Worm (Caenorhabditis elegans) whole organism, young adult: ENCODE results near the gene daf-22.

Source experiments
- D2030.7 ChIP-seq: fragments of 200-800 bp; sonication (Bioruptor generic); IDR thresholded peaks from 2 replicates; pipeline ENCODE4 v1.3.6; 2022; ENCODE audit warnings: missing genetic modification reagents, missing genetic modification characterization, missing compliant biosample characterization
- F10E7.11 ChIP-seq: sonication (generic microtip); optimal IDR thresholded peaks from 2 replicates; lab custom pipeline; 2017; ENCODE audit warnings: mild to moderate bottlenecking, missing genetic modification characterization, moderate library complexity, missing compliant biosample characterization
- F33H1.4 ChIP-seq: fragments of 200-800 bp; sonication (Bioruptor generic); IDR thresholded peaks from 2 replicates; pipeline ENCODE4 v1.3.6; 2022; ENCODE audit warnings: missing genetic modification reagents, missing genetic modification characterization, missing compliant biosample characterization
- F37B4.10 ChIP-seq: fragments of 200-800 bp; sonication (Bioruptor generic); IDR thresholded peaks from 2 replicates; pipeline ENCODE4 v1.3.6; 2022; ENCODE audit warnings: missing genetic modification characterization, missing compliant biosample characterization
- F52B5.7 ChIP-seq: sonication (generic microtip); optimal IDR thresholded peaks from 2 replicates; lab custom pipeline; 2016; ENCODE audit warnings: mild to moderate bottlenecking, missing genetic modification characterization, missing compliant biosample characterization
- F57C9.4 ChIP-seq: sonication (generic microtip); optimal IDR thresholded peaks from 2 replicates; lab custom pipeline; 2017; ENCODE audit warnings: mild to moderate bottlenecking, missing genetic modification characterization, missing compliant biosample characterization
- T26A5.8 ChIP-seq: sonication (generic microtip); optimal IDR thresholded peaks from 2 replicates; lab custom pipeline; 2016; ENCODE audit warnings: missing genetic modification characterization, missing compliant biosample characterization
- ZK185.1 ChIP-seq: sonication (generic microtip); optimal IDR thresholded peaks from 2 replicates; lab custom pipeline; 2016; ENCODE audit warnings: mild to moderate bottlenecking, missing genetic modification characterization, missing compliant biosample characterization; ENCODE audit not compliant: poor library complexity, severe bottlenecking
- aptf-2 ChIP-seq: fragments of 200-800 bp; sonication (Bioruptor generic); conservative IDR thresholded peaks from 2 replicates; pipeline ENCODE4 v1.3.6; 2022; ENCODE audit warnings: missing genetic modification reagents, missing genetic modification characterization, missing compliant biosample characterization
- aptf-3 ChIP-seq: fragments of 200-800 bp; sonication (Bioruptor generic); IDR thresholded peaks from 2 replicates; pipeline ENCODE4 v1.3.6; 2022; ENCODE audit warnings: missing genetic modification characterization, missing compliant biosample characterization
- athp-1 ChIP-seq: sonication (generic microtip); optimal IDR thresholded peaks from 2 replicates; lab custom pipeline; 2017; ENCODE audit warnings: mild to moderate bottlenecking, missing genetic modification characterization, missing compliant biosample characterization
- bed-1 ChIP-seq: fragments of 200-800 bp; sonication (Bioruptor generic); IDR thresholded peaks from 2 replicates; pipeline ENCODE4 v1.3.6; 2022; ENCODE audit warnings: missing genetic modification reagents, missing genetic modification characterization, missing compliant biosample characterization
- cebp-1 ChIP-seq, 2 experiments: fragments of 200-800 bp in 1 of 2; sonication (Bioruptor generic) in 1 of 2; sonication (generic microtip) in 1 of 2; IDR thresholded peaks in 1 of 2; optimal IDR thresholded peaks in 1 of 2; 2 replicates each; pipeline versions ENCODE4 v1.3.6 to Lab custom; 2017 to 2022; ENCODE audit warnings: missing compliant biosample characterization in 2 of 2, missing genetic modification characterization in 2 of 2, mild to moderate bottlenecking in 1 of 2, missing genetic modification reagents in 1 of 2, moderate library complexity in 1 of 2
- ceh-100 ChIP-seq: fragments of 200-800 bp; sonication (Bioruptor generic); IDR thresholded peaks from 2 replicates; pipeline ENCODE4 v1.3.6; 2022; ENCODE audit warnings: missing genetic modification reagents, missing genetic modification characterization, missing compliant biosample characterization
- ceh-27 ChIP-seq: fragments of 200-800 bp; sonication (Bioruptor generic); optimal IDR thresholded peaks from 2 replicates; lab custom pipeline; 2018; ENCODE audit warnings: mild to moderate bottlenecking, missing genetic modification characterization, moderate library complexity, missing compliant biosample characterization
- chd-7 ChIP-seq: sonication (generic microtip); optimal IDR thresholded peaks from 2 replicates; lab custom pipeline; 2016; ENCODE audit warnings: mild to moderate bottlenecking, missing genetic modification characterization, moderate library complexity, missing compliant biosample characterization
- dpff-1 ChIP-seq: sonication (generic microtip); optimal IDR thresholded peaks from 2 replicates; lab custom pipeline; 2017; ENCODE audit warnings: mild to moderate bottlenecking, missing genetic modification characterization, missing compliant biosample characterization
- egl-44 ChIP-seq: fragments of 200-800 bp; sonication (Bioruptor generic); IDR thresholded peaks from 2 replicates; pipeline ENCODE4 v1.3.6; 2022; ENCODE audit warnings: missing genetic modification reagents, missing genetic modification characterization, missing compliant biosample characterization
- ets-4 ChIP-seq: fragments of 200-800 bp; sonication (Bioruptor generic); optimal IDR thresholded peaks from 2 replicates; lab custom pipeline; 2018; ENCODE audit warnings: mild to moderate bottlenecking, missing genetic modification characterization, missing compliant biosample characterization
- him-1 ChIP-seq: sonication (generic microtip); optimal IDR thresholded peaks from 2 replicates; lab custom pipeline; 2016; ENCODE audit warnings: missing genotype, missing genetic modification reagents, missing genetic modification characterization, missing compliant biosample characterization
- let-607 ChIP-seq, 2 experiments: fragments of 200-800 bp in 1 of 2; sonication (Bioruptor generic) in 1 of 2; sonication (generic microtip) in 1 of 2; optimal IDR thresholded peaks; 2 replicates each; lab custom pipeline; 2016 to 2018; ENCODE audit warnings: mild to moderate bottlenecking in 2 of 2, missing compliant biosample characterization in 2 of 2, missing genetic modification characterization in 2 of 2, moderate library complexity in 2 of 2, missing genotype in 1 of 2
- lin-26 ChIP-seq: fragments of 200-800 bp; sonication (Bioruptor generic); IDR thresholded peaks from 2 replicates; pipeline ENCODE4 v1.3.6; 2022; ENCODE audit warnings: missing genetic modification reagents, missing genetic modification characterization, missing compliant biosample characterization
- lsy-27 ChIP-seq: sonication (generic microtip); optimal IDR thresholded peaks from 2 replicates; lab custom pipeline; 2017; ENCODE audit warnings: missing genetic modification characterization, mild to moderate bottlenecking, missing compliant biosample characterization, antibody characterized with exemption, missing genotype, borderline replicate concordance; ENCODE audit not compliant: insufficient read depth
- madf-3 ChIP-seq: fragments of 200-800 bp; sonication (Bioruptor generic); IDR thresholded peaks from 2 replicates; pipeline ENCODE4 v1.3.6; 2022; ENCODE audit warnings: missing genetic modification reagents, missing genetic modification characterization, missing compliant biosample characterization
- madf-8 ChIP-seq: fragments of 200-800 bp; sonication (Bioruptor generic); conservative IDR thresholded peaks from 2 replicates; pipeline ENCODE4 v1.3.6; 2022; ENCODE audit warnings: missing genetic modification reagents, missing genetic modification characterization, missing compliant biosample characterization
- mel-28 ChIP-seq: sonication (generic microtip); optimal IDR thresholded peaks from 2 replicates; lab custom pipeline; 2016; ENCODE audit warnings: borderline replicate concordance, mild to moderate bottlenecking, missing genetic modification characterization, missing compliant biosample characterization
- mes-4 ChIP-seq: sonication (generic microtip); optimal IDR thresholded peaks from 2 replicates; lab custom pipeline; 2016; ENCODE audit warnings: missing genotype, missing genetic modification characterization, missing compliant biosample characterization
- nhr-179 ChIP-seq: sonication (generic microtip); optimal IDR thresholded peaks from 2 replicates; lab custom pipeline; 2016; ENCODE audit warnings: mild to moderate bottlenecking, missing genetic modification characterization, missing compliant biosample characterization
- pha-4 ChIP-seq: fragments of 150-350 bp; sonication (generic microtip); optimal IDR thresholded peaks from 2 replicates; lab custom pipeline; 2014; ENCODE audit warnings: missing biosample characterization, missing genetic modification reagents, missing genetic modification characterization
- rpc-1 ChIP-seq, 2 experiments: fragments of 150-350 bp in 1 of 2; sonication (generic microtip) in 1 of 2; optimal IDR thresholded peaks; 2 replicates each; lab custom pipeline; 2014 to 2018; ENCODE audit warnings: missing biosample characterization in 1 of 2, missing genetic modification characterization in 1 of 2, missing genetic modification reagents in 1 of 2, missing genotype in 1 of 2
- sdz-38 ChIP-seq: sonication (generic microtip); optimal IDR thresholded peaks from 2 replicates; lab custom pipeline; 2016; ENCODE audit warnings: missing genotype, missing genetic modification characterization, missing compliant biosample characterization
- snpc-1.1 ChIP-seq: sonication (generic microtip); optimal IDR thresholded peaks from 2 replicates; lab custom pipeline; 2017; ENCODE audit warnings: missing genetic modification characterization, mild to moderate bottlenecking, missing compliant biosample characterization, antibody characterized with exemption, moderate library complexity, missing genotype, missing genetic modification reagents; ENCODE audit not compliant: insufficient read depth
- snpc-3.4 ChIP-seq: sonication (generic microtip); optimal IDR thresholded peaks from 2 replicates; lab custom pipeline; 2017; ENCODE audit warnings: missing genetic modification characterization, mild to moderate bottlenecking, missing compliant biosample characterization, antibody characterized with exemption, moderate library complexity, missing genotype, missing genetic modification reagents
- somi-1 ChIP-seq: fragments of 200-800 bp; sonication (Bioruptor generic); optimal IDR thresholded peaks from 2 replicates; lab custom pipeline; 2018; ENCODE audit warnings: mild to moderate bottlenecking, missing genetic modification characterization, missing compliant biosample characterization
- unc-62 ChIP-seq: fragments of 150-350 bp; optimal IDR thresholded peaks from 2 replicates; lab custom pipeline; 2014; ENCODE audit warnings: missing biosample characterization, missing genetic modification reagents, missing genetic modification characterization
- xnd-1 ChIP-seq: sonication (generic microtip); optimal IDR thresholded peaks from 2 replicates; lab custom pipeline; 2016; ENCODE audit warnings: missing genotype, missing genetic modification reagents, missing genetic modification characterization, missing compliant biosample characterization
- ztf-18 ChIP-seq: sonication (generic microtip); optimal IDR thresholded peaks from 2 replicates; lab custom pipeline; 2016; ENCODE audit warnings: missing genotype, mild to moderate bottlenecking, missing genetic modification characterization, missing compliant biosample characterization
- ztf-22 ChIP-seq: fragments of 200-800 bp; sonication (Bioruptor generic); optimal IDR thresholded peaks from 2 replicates; lab custom pipeline; 2018; ENCODE audit warnings: mild to moderate bottlenecking, missing genetic modification characterization, moderate library complexity, missing compliant biosample characterization

The daf-22 gene

ce11 chrII:12456633-12457032 lies 31.1 kb upstream of the daf-22 start, which contains the start of gene sre-32:
sre-32 (minus strand) TSS chrII:12456733.
- TF ChIP-seq snpc-3.4 = no peak
- TF ChIP-seq athp-1 (tag; lab: Kevin White, UChicago) = no peak
- no peak for TF ChIP-seq F37B4.10 (GFP tag; lab: Robert Waterston, UW)
- no peak for TF ChIP-seq madf-3 (GFP tag; lab: Robert Waterston, UW)
- no peak for TF ChIP-seq dpff-1 (tag; lab: Kevin White, UChicago)
- no peak for TF ChIP-seq madf-8 (GFP tag; lab: Robert Waterston, UW)
- TF ChIP-seq ceh-100 (GFP tag; lab: Robert Waterston, UW) = no peak
- TF ChIP-seq ets-4 (GFP tag; lab: Kevin White, UChicago) = no peak
- TF ChIP-seq him-1 (tag; lab: Kevin White, UChicago) = no peak
- no peak for TF ChIP-seq sdz-38 (tag; lab: Kevin White, UChicago)
- TF ChIP-seq F57C9.4 (tag; lab: Kevin White, UChicago) = no peak
- no peak for TF ChIP-seq egl-44 (GFP tag; lab: Robert Waterston, UW)
- no peak for TF ChIP-seq snpc-1.1 (tag; lab: Kevin White, UChicago)
- no peak for TF ChIP-seq mel-28
- no peak for TF ChIP-seq bed-1 (GFP tag; lab: Robert Waterston, UW)
- TF ChIP-seq pha-4 (tag; lab: Kevin White, UChicago) = no peak
- TF ChIP-seq aptf-3 (GFP tag; lab: Robert Waterston, UW) = no peak
- no peak for TF ChIP-seq F52B5.7 (tag; lab: Kevin White, UChicago)
- TF ChIP-seq ceh-27 = no peak

DNA sequence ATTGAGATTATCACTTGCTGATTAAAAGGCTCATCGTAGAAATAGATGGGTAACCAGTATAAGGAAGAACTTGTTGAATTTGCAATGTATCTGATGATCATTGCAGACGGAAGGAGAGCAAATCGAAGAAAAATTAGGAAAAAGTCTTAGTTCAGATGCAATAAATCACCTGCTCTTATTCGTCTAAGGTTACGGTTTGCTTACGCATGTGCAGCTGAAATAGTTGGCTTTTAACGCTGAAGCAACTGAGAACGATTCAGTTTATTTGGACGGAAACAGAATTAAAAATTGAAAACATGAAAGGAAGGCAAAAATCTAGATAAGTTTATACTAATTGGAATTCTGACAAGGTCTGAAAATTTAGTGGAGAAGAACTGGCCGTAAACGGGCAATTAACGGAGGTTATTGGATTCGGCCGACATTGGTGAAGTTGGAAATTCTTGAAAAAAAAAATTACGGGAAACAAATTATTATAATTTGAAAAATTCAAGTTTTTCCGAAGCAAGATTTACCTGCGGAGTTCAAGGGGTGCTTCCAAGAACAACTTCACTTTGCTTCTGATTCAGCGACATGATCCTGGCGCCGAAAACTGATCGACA lies 27.4 kb upstream of the daf-22 start, which contains the start of the genes sre-35 and sre-33:
Gene sre-35 (minus strand): TSS at position 101 of the 599 bp plus-strand sequence.
Gene sre-33 (plus strand): TSS at position 549 of the 599 bp plus-strand sequence.
- no peak for TF ChIP-seq xnd-1 (tag; lab: Kevin White, UChicago)
- no peak for TF ChIP-seq ets-4 (GFP tag; lab: Kevin White, UChicago)
- no peak for TF ChIP-seq chd-7 (tag; lab: Kevin White, UChicago)
- no peak for TF ChIP-seq ceh-27
- no peak for TF ChIP-seq F33H1.4 (GFP tag; lab: Robert Waterston, UW)
- TF ChIP-seq ztf-22 = no peak
- no peak for TF ChIP-seq D2030.7 (GFP tag; lab: Robert Waterston, UW)
- TF ChIP-seq mes-4 (tag; lab: Kevin White, UChicago) = no peak
- TF ChIP-seq F10E7.11 (tag; lab: Kevin White, UChicago) = no peak

ce11 chrII:12449849-12450248 lies 24.4 kb upstream of the daf-22 start, which contains the start of gene sre-34:
sre-34 (plus strand) TSS chrII:12450149.
- TF ChIP-seq ZK185.1 (tag; lab: Kevin White, UChicago) (no peak), lsy-27 (tag; lab: Kevin White, UChicago) (no peak), unc-62 (GFP tag; lab: Kevin White, UChicago) (no peak), nhr-179 (no peak), somi-1 (GFP tag; lab: Kevin White, UChicago) (no peak), cebp-1 (GFP tag; IDR thresholded peaks at IDR 0.05; lab: Robert Waterston, UW) (no peak), cebp-1 (tag; optimal IDR thresholded peaks at IDR 0.05; lab: Kevin White, UChicago) (no peak), aptf-2 (GFP tag; lab: Robert Waterston, UW) (no peak), T26A5.8 (tag; lab: Kevin White, UChicago) (no peak), mes-4 (tag; lab: Kevin White, UChicago) (no peak), ztf-18 (tag; lab: Kevin White, UChicago) (no peak), rpc-1 (optimal IDR thresholded peaks at IDR 0.05; lab: Kevin White, UChicago) (no peak), rpc-1 (tag; optimal IDR thresholded peaks at IDR 0.05; lab: Kevin White, UChicago) (no peak), let-607 (tag; optimal IDR thresholded peaks at IDR 0.05; lab: Kevin White, UChicago) (no peak), lin-26 (GFP tag; lab: Robert Waterston, UW) (no peak)
